Worm (Caenorhabditis elegans): ENCODE data around the gene F57C12.6.

Gene F57C12.6

DNA sequence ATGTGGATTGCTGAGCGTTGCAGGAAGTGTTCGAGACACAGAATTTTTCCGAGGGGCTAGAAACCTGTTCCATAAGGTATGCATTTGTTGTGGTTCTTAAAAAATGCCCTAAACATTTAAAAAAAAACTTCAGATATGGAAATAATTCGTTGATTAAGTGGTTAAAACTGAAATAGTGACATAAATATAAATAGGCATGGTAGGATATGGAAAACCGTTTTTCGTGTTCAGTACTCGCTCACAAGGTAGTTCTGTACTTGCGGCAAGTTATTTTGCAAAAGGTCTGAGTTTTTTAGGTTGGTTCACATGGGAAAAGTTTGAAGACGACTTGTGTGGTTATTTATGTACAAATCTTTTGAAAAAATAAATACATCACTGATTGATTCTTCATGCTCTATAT lies 32.9 kb downstream of the F57C12.6 start, which contains the start of gene B0310.3:
B0310.3 (minus strand) TSS at position 101 of the 400 bp plus-strand sequence.
- TF ChIP-seq tbx-11 (GFP tag; IDR thresholded peaks at IDR 0.05) (no peak), tra-4 (tag; optimal IDR thresholded peaks at IDR 0.05) (no peak), hmg-4 (GFP tag; optimal IDR thresholded peaks at IDR 0.05) (no peak), ama-1 (optimal IDR thresholded peaks at IDR 0.05) (no peak), flt-1 (GFP tag; IDR thresholded peaks at IDR 0.05) (no peak), hmbx-1 (tag; optimal IDR thresholded peaks at IDR 0.05) (no peak), pes-1 (GFP tag; IDR thresholded peaks at IDR 0.05) (no peak), ceh-13 (GFP tag; optimal IDR thresholded peaks at IDR 0.05) (no peak), aly-1 (tag; optimal IDR thresholded peaks at IDR 0.05) (no peak), sea-1 (GFP tag; conservative IDR thresholded peaks at IDR 0.05) (no peak), ets-7 (tag; optimal IDR thresholded peaks at IDR 0.05) (no peak), F13C5.2 (tag; optimal IDR thresholded peaks at IDR 0.05) (no peak), hnd-1 (tag; optimal IDR thresholded peaks at IDR 0.05) (no peak), B0310.2 (tag; optimal IDR thresholded peaks at IDR 0.05) (no peak)

- no peak for TF ChIP-seq tbx-37 (GFP tag; conservative IDR thresholded peaks at IDR 0.05)
- TF ChIP-seq aly-1 (tag; optimal IDR thresholded peaks at IDR 0.05) = no peak
- TF ChIP-seq B0310.2 (tag; optimal IDR thresholded peaks at IDR 0.05) = no peak
- TF ChIP-seq tbx-11 (GFP tag; IDR thresholded peaks at IDR 0.05) = no peak
- no peak for TF ChIP-seq F13C5.2 (tag; optimal IDR thresholded peaks at IDR 0.05)
- TF ChIP-seq ceh-36 (tag; optimal IDR thresholded peaks at IDR 0.05) = no peak
- TF ChIP-seq ets-7 (tag; optimal IDR thresholded peaks at IDR 0.05) = no peak
- TF ChIP-seq sea-1 (GFP tag; conservative IDR thresholded peaks at IDR 0.05) = no peak
- TF ChIP-seq flt-1 (GFP tag; IDR thresholded peaks at IDR 0.05) = no peak
- TF ChIP-seq ama-1 (optimal IDR thresholded peaks at IDR 0.05) = no peak
- TF ChIP-seq tra-4 (tag; optimal IDR thresholded peaks at IDR 0.05) = no peak
- no peak for TF ChIP-seq hmbx-1 (tag; optimal IDR thresholded peaks at IDR 0.05)
- no peak for TF ChIP-seq hnd-1 (tag; optimal IDR thresholded peaks at IDR 0.05)
- TF ChIP-seq ceh-13 (GFP tag; optimal IDR thresholded peaks at IDR 0.05) = no peak
- TF ChIP-seq scrt-1 (GFP tag; IDR thresholded peaks at IDR 0.05) = no peak
- no peak for TF ChIP-seq pes-1 (GFP tag; IDR thresholded peaks at IDR 0.05)
- no peak for TF ChIP-seq hmg-4 (GFP tag; optimal IDR thresholded peaks at IDR 0.05)
These were observed 39.8 kb downstream of the F57C12.6 start for ce11 chrX:514023-514422.

DNA sequence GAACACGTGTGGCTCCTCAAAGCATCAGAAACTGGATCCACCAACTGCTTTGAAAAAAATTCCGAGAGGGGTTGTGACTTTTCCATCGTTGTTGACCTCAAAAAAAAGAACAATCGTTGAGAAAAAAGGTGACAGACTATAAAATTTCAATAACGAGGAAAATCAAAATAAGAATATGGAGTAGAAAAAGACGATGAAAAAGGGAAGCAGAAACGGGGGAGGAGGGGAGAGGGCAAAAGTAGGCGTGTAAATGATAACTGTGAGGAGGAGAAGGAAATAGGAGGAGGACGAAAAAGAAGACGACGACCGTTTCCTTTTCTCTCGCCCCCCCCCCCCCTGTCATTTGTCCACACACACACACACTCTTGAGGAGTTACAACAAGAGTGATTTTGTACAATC lies 46.9 kb downstream of the F57C12.6 start, which contains the start of gene B0310.2:
B0310.2 (minus strand) TSS at position 101 of the 400 bp plus-strand sequence.
- TF ChIP-seq flt-1 (GFP tag; IDR thresholded peaks at IDR 0.05) (no peak), tbx-11 (GFP tag; IDR thresholded peaks at IDR 0.05) (no peak), hmg-4 (GFP tag; optimal IDR thresholded peaks at IDR 0.05) (no peak), ets-7 (tag; optimal IDR thresholded peaks at IDR 0.05) (no peak), tbx-37 (GFP tag; conservative IDR thresholded peaks at IDR 0.05) (no peak), pes-1 (GFP tag; IDR thresholded peaks at IDR 0.05) (no peak), aly-1 (tag; optimal IDR thresholded peaks at IDR 0.05) (no peak), scrt-1 (GFP tag; IDR thresholded peaks at IDR 0.05) (no peak), tra-4 (tag; optimal IDR thresholded peaks at IDR 0.05) (no peak), hnd-1 (tag; optimal IDR thresholded peaks at IDR 0.05) (no peak), ceh-36 (tag; optimal IDR thresholded peaks at IDR 0.05) (no peak), hmbx-1 (tag; optimal IDR thresholded peaks at IDR 0.05) (no peak), ama-1 (optimal IDR thresholded peaks at IDR 0.05) (no peak), ceh-13 (GFP tag; optimal IDR thresholded peaks at IDR 0.05) (no peak), sea-1 (GFP tag; conservative IDR thresholded peaks at IDR 0.05) (no peak), F13C5.2 (tag; optimal IDR thresholded peaks at IDR 0.05) (no peak), B0310.2 (tag; optimal IDR thresholded peaks at IDR 0.05) (no peak)

DNA sequence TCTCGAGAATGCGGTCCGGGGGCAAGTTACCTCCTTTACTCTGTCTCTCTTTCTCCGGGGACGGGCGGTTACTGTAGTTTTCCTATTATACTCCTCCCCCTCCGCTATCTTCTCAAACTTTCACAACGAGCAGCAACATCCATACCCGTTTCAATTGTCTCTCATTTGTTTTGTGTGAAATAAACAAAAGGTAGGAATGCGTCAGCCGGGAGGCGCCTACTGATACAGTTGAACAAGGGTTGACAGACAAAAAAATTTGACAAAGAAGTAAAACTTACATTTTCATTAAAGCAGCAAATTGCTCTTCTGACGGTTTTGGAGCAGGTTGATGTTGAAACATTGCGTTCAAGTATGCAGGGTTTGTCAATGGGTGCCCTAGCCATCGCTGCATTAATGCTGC lies 48.8 kb downstream of the F57C12.6 start:
- TF ChIP-seq aly-1 (tag; optimal IDR thresholded peaks at IDR 0.05) (no peak), B0310.2 (tag; optimal IDR thresholded peaks at IDR 0.05) (no peak), tbx-11 (GFP tag; IDR thresholded peaks at IDR 0.05) (no peak), ama-1 (optimal IDR thresholded peaks at IDR 0.05) (no peak), scrt-1 (GFP tag; IDR thresholded peaks at IDR 0.05) (no peak)

DNA sequence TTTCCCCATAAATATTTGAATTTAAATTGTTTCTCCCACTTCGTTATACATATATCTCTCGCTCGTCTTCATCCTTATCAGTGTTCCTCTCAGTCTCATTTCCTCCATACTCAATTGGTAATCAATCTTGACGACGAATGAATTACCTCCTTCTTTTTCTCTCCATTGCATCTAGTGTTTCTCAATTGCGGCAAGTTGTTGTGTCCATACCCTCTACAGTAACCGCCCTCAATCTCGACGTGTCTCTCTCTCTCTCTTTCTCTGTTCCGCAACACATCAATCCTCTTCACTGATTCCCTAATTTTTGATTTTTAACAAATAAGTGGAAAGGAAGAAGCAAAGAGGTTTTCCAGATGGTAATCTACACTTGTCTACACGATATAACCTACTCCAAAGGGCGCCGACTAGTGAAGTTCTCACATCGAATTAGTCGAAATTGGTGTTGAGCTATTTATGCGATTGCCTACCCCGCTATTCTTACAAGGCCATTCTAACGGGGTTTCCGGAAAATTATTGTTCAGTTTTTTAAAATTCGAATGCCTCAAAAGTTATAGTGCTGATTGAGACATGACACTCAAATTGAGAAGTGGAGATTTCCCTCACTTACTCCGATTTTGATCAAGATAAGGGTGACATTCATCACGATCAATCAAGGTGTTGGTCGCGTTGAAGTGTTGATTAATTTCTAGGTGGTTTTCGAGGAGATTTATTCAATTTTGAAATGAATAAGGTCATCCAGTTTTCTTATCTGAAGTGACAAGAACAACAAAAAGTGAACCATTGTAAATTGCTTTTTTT lies 49.5 kb downstream of the F57C12.6 start:
- no peak for TF ChIP-seq pes-1 (GFP tag; IDR thresholded peaks at IDR 0.05)
- TF ChIP-seq hnd-1 (tag; optimal IDR thresholded peaks at IDR 0.05) = no peak
- TF ChIP-seq hmbx-1 (tag; optimal IDR thresholded peaks at IDR 0.05) = no peak
- TF ChIP-seq hmg-4 (GFP tag; optimal IDR thresholded peaks at IDR 0.05) = no peak
- no peak for TF ChIP-seq sea-1 (GFP tag; conservative IDR thresholded peaks at IDR 0.05)

Measured in whole organism, early embryonic.